Fruit fly (Drosophila melanogaster): ENCODE data around the gene RpL22.
A peak's percentile ranks its signal among the peaks of the same experiment; 100 is the strongest.

RpL22 gene

DNA sequence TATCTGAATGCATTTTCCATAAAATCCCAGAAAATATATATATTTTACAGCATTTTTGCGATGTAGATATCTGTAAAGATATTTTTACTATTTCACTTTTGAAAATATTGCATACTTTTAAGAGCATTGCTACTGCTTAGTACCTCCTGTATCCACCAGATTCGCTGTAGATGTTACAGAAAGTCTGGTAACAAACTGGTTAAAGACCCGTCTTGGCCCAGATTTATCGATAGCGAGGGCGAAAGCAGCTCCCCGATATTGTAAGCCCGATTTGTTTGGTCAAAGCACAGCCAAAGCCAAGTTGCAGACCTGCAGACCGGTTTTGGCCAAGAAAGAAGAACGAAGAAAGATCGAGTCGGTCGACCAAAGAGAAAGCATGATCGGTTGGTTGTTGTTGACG is 19.5 kb upstream of the RpL22 start, which contains the start of gene tw (continued):
- TF ChIP-seq CG13775 (GFP tag; optimal IDR thresholded peaks at IDR 0.05), result no peak
- TF ChIP-seq Camta (GFP tag; optimal IDR thresholded peaks at IDR 0.05), result no peak
- TF ChIP-seq CrebB (tag; optimal IDR thresholded peaks at IDR 0.05), result no peak
- no peak for TF ChIP-seq Mad (GFP tag; optimal IDR thresholded peaks at IDR 0.05)
- no peak for TF ChIP-seq CG12236 (GFP tag; optimal IDR thresholded peaks at IDR 0.05)
- no peak for TF ChIP-seq Fer1 (GFP tag; optimal IDR thresholded peaks at IDR 0.05)
- TF ChIP-seq TFAM (GFP tag; optimal IDR thresholded peaks at IDR 0.05), result no peak
- no peak for TF ChIP-seq nerfin-2 (GFP tag; IDR thresholded peaks at IDR 0.05; ENCODE audit: partially characterized antibody)
- no peak for TF ChIP-seq CG32767 (GFP tag; IDR thresholded peaks at IDR 0.05)
- TF ChIP-seq CG6854 (GFP tag; optimal IDR thresholded peaks at IDR 0.05), result no peak
- no peak for TF ChIP-seq hkb (optimal IDR thresholded peaks at IDR 0.05)
- TF ChIP-seq hkb (GFP tag; IDR thresholded peaks at IDR 0.05), result no peak
- TF ChIP-seq stwl (tag; optimal IDR thresholded peaks at IDR 0.05), result peak; percentile 24
- no peak for TF ChIP-seq HHEX (GFP tag; optimal IDR thresholded peaks at IDR 0.05)
- no peak for TF ChIP-seq Elba2 (GFP tag; optimal IDR thresholded peaks at IDR 0.05)
- no peak for TF ChIP-seq dimm (GFP tag; IDR thresholded peaks at IDR 0.05)
- TF ChIP-seq tin (GFP tag; optimal IDR thresholded peaks at IDR 0.05), result no peak
- TF ChIP-seq Lpt (GFP tag; optimal IDR thresholded peaks at IDR 0.05), result no peak
- no peak for TF ChIP-seq grn (GFP tag; optimal IDR thresholded peaks at IDR 0.05)
- 0 out of 3 replicates have a peak, but pooled peaks have one; percentile 43 for TF ChIP-seq CG16813 (GFP tag; IDR thresholded peaks at IDR 0.05; ENCODE audit: partially characterized antibody)
- no peak for TF ChIP-seq cas (GFP tag; IDR thresholded peaks at IDR 0.05)
- peak; percentile 44; the same call in 1 of the 2 replicates for TF ChIP-seq sna (GFP tag; IDR thresholded peaks at IDR 0.05; ENCODE audit: partially characterized antibody)
- peak; percentile 50; the same call in 1 of the 2 replicates for TF ChIP-seq Scr (GFP tag; IDR thresholded peaks at IDR 0.05; ENCODE audit: partially characterized antibody)
- no peak for TF ChIP-seq tap (tag; optimal IDR thresholded peaks at IDR 0.05)
- TF ChIP-seq CG13424 (tag; optimal IDR thresholded peaks at IDR 0.05), result no peak
- no peak for TF ChIP-seq CG2202 (tag; optimal IDR thresholded peaks at IDR 0.05)
- TF ChIP-seq inv (GFP tag; IDR thresholded peaks at IDR 0.05; ENCODE audit: partially characterized antibody), result 0 out of 2 replicates have a peak, but pooled peaks have one; percentile 6
- TF ChIP-seq CTCF (GFP tag; optimal IDR thresholded peaks at IDR 0.05), result peak; percentile 92
- TF ChIP-seq PHDP (tag; optimal IDR thresholded peaks at IDR 0.05), result no peak
- no peak for TF ChIP-seq Trl (optimal IDR thresholded peaks at IDR 0.05)
- TF ChIP-seq Trl (GFP tag; optimal IDR thresholded peaks at IDR 0.05), result no peak
- no peak for TF ChIP-seq CG18764 (GFP tag; optimal IDR thresholded peaks at IDR 0.05)
- peak; percentile 62 for TF ChIP-seq CG13287 (GFP tag; IDR thresholded peaks at IDR 0.05; ENCODE audit: partially characterized antibody)
- no peak for TF ChIP-seq CG11456 (GFP tag; IDR thresholded peaks at IDR 0.05)
- no peak for TF ChIP-seq lov (optimal IDR thresholded peaks at IDR 0.05)
- no peak for TF ChIP-seq lov (GFP tag; IDR thresholded peaks at IDR 0.05)
- TF ChIP-seq CG10321 (GFP tag; IDR thresholded peaks at IDR 0.05), result no peak
- TF ChIP-seq CG9609 (GFP tag; optimal IDR thresholded peaks at IDR 0.05), result no peak
- TF ChIP-seq dysf (GFP tag; IDR thresholded peaks at IDR 0.05), result no peak
- TF ChIP-seq salm (tag; optimal IDR thresholded peaks at IDR 0.05), result no peak
- TF ChIP-seq gfzf (GFP tag; optimal IDR thresholded peaks at IDR 0.05), result peak; percentile 4
- no peak for TF ChIP-seq CG9727 (GFP tag; optimal IDR thresholded peaks at IDR 0.05)

DNA sequence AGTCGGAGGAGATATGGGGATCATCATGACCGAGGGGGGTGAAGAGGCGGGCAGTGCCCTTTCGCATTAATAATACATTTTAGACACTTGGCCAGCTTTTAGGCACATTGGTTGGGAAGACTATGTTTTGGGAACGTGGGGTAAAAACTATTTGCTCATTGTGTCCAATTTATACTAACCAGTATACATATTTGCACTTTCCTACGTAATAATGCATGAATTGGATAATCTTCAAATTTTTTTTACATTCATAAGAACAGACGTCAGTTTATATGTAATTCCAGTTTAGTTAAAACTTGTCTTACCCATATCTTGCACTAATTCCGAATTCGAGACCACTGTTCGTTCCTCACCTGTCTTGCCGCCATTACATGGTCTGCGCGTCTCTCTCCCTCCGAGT is 14.4 kb upstream of the RpL22 start:
- TF ChIP-seq ara (GFP tag; IDR thresholded peaks at IDR 0.05), result peak; percentile 34; the same call in 1 of the 2 replicates
- TF ChIP-seq CG17359 (tag; optimal IDR thresholded peaks at IDR 0.05), result peak; percentile 36
- no peak for TF ChIP-seq CG3726 (GFP tag; IDR thresholded peaks at IDR 0.05)
- no peak for TF ChIP-seq CG14441 (GFP tag; IDR thresholded peaks at IDR 0.05)
- TF ChIP-seq CTCF (GFP tag; optimal IDR thresholded peaks at IDR 0.05), result no peak
- TF ChIP-seq YL-1 (GFP tag; optimal IDR thresholded peaks at IDR 0.05), result no peak
- no peak for TF ChIP-seq CG3838 (GFP tag; optimal IDR thresholded peaks at IDR 0.05)
- TF ChIP-seq sisA (GFP tag; IDR thresholded peaks at IDR 0.05), result 0 out of 2 replicates have a peak, but pooled peaks have one; percentile 21
- TF ChIP-seq CG10565 (GFP tag; optimal IDR thresholded peaks at IDR 0.05), result no peak
- peak; percentile 35 for TF ChIP-seq CG10979 (tag; optimal IDR thresholded peaks at IDR 0.05)
- peak; percentile 45 for TF ChIP-seq ATbp (GFP tag; optimal IDR thresholded peaks at IDR 0.05)
- no peak for TF ChIP-seq Side (GFP tag; optimal IDR thresholded peaks at IDR 0.05)
- no peak for TF ChIP-seq fd64A (GFP tag; optimal IDR thresholded peaks at IDR 0.05)
- no peak for TF ChIP-seq E2f2 (GFP tag; IDR thresholded peaks at IDR 0.05)
- no peak for TF ChIP-seq esg (GFP tag; conservative IDR thresholded peaks at IDR 0.05)
